Worm (Caenorhabditis elegans) whole organism, L3 larva: Measurements from ENCODE around the gene Y53F4B.14.
A peak's percentile ranks its signal among the peaks of the same experiment; 100 is the strongest.

Source experiments
- R02D3.7 ChIP-seq: fragments of 150-350 bp; optimal IDR thresholded peaks from 2 replicates; lab custom pipeline; 2014; ENCODE audit warnings: missing biosample characterization, missing genetic modification characterization
- ZK546.5 ChIP-seq: sonication (generic microtip); optimal IDR thresholded peaks from 2 replicates; lab custom pipeline; 2017; ENCODE audit warnings: missing biosample characterization, missing genetic modification characterization
- aly-2 ChIP-seq: fragments of 150-350 bp; optimal IDR thresholded peaks from 2 replicates; lab custom pipeline; 2014; ENCODE audit warnings: missing biosample characterization, missing genetic modification characterization
- ama-1 ChIP-seq: fragments of 150-350 bp; optimal IDR thresholded peaks from 2 replicates; lab custom pipeline; 2018
- ceh-16 ChIP-seq: sonication (generic microtip); optimal IDR thresholded peaks from 2 replicates; lab custom pipeline; 2017; ENCODE audit warnings: missing biosample characterization, missing genetic modification characterization
- ceh-28 ChIP-seq: fragments of 150-350 bp; optimal IDR thresholded peaks from 2 replicates; lab custom pipeline; 2014; ENCODE audit warnings: missing biosample characterization, missing genetic modification reagents, missing genetic modification characterization
- ceh-82 ChIP-seq: fragments of 150-350 bp; optimal IDR thresholded peaks from 2 replicates; lab custom pipeline; 2014; ENCODE audit warnings: missing biosample characterization, missing genetic modification characterization
- ceh-9 ChIP-seq: sonication (generic microtip); optimal IDR thresholded peaks from 2 replicates; lab custom pipeline; 2018; ENCODE audit warnings: missing biosample characterization, missing genetic modification characterization
- daf-12 ChIP-seq: fragments of 150-350 bp; optimal IDR thresholded peaks from 2 replicates; lab custom pipeline; 2014; ENCODE audit warnings: missing biosample characterization, missing genetic modification reagents, missing genetic modification characterization
- egl-27 ChIP-seq: sonication (generic microtip); optimal IDR thresholded peaks from 4 replicates; lab custom pipeline; 2017; ENCODE audit warnings: missing biosample characterization, missing genetic modification reagents, missing genetic modification characterization
- egl-5 ChIP-seq: fragments of 150-350 bp; optimal IDR thresholded peaks from 2 replicates; lab custom pipeline; 2017; ENCODE audit warnings: missing biosample characterization, missing genetic modification reagents, missing genetic modification characterization, inconsistent platforms
- elt-1 ChIP-seq: fragments of 150-350 bp; optimal IDR thresholded peaks from 2 replicates; lab custom pipeline; 2014; ENCODE audit warnings: missing biosample characterization, missing genetic modification characterization
- elt-2 ChIP-seq: sonication (generic microtip); optimal IDR thresholded peaks from 2 replicates; lab custom pipeline; 2016; ENCODE audit warnings: missing genetic modification reagents, mild to moderate bottlenecking, missing genetic modification characterization, missing compliant biosample characterization
- eor-1 ChIP-seq, 2 experiments: fragments of 150-350 bp; optimal IDR thresholded peaks; 2 replicates each; lab custom pipeline; 2014 to 2018; ENCODE audit warnings: missing biosample characterization in 2 of 2, missing genetic modification characterization in 2 of 2
- fkh-10 ChIP-seq: sonication (generic microtip); optimal IDR thresholded peaks from 2 replicates; lab custom pipeline; 2017; ENCODE audit warnings: missing biosample characterization, missing genetic modification reagents, missing genetic modification characterization
- fos-1 ChIP-seq: fragments of 150-350 bp; optimal IDR thresholded peaks from 2 replicates; lab custom pipeline; 2014; ENCODE audit warnings: missing biosample characterization, missing genetic modification characterization
- hmg-11 ChIP-seq: sonication (generic microtip); optimal IDR thresholded peaks from 2 replicates; lab custom pipeline; 2016; ENCODE audit warnings: missing genetic modification characterization, missing compliant biosample characterization
- jun-1 ChIP-seq: fragments of 150-350 bp; optimal IDR thresholded peaks from 2 replicates; lab custom pipeline; 2014; ENCODE audit warnings: missing biosample characterization, missing genetic modification reagents, missing genetic modification characterization
- lin-15B ChIP-seq: fragments of 150-350 bp; optimal IDR thresholded peaks from 2 replicates; lab custom pipeline; 2014; ENCODE audit warnings: missing biosample characterization, missing genetic modification characterization
- lin-39 ChIP-seq: fragments of 150-350 bp; optimal IDR thresholded peaks from 2 replicates; lab custom pipeline; 2018; ENCODE audit warnings: missing biosample characterization, missing genetic modification reagents, missing genetic modification characterization
- lsy-12 ChIP-seq: sonication (generic microtip); optimal IDR thresholded peaks from 2 replicates; lab custom pipeline; 2016; ENCODE audit warnings: mild to moderate bottlenecking, missing genetic modification characterization, missing compliant biosample characterization
- mdl-1 ChIP-seq: fragments of 150-350 bp; optimal IDR thresholded peaks from 2 replicates; lab custom pipeline; 2014; ENCODE audit warnings: missing biosample characterization, missing genetic modification characterization
- mml-1 ChIP-seq: fragments of 150-350 bp; sonication (generic microtip); optimal IDR thresholded peaks from 3 replicates; lab custom pipeline; 2014; ENCODE audit warnings: missing biosample characterization, missing genetic modification characterization
- nfya-1 ChIP-seq: sonication (generic microtip); optimal IDR thresholded peaks from 2 replicates; lab custom pipeline; 2017; ENCODE audit warnings: missing genetic modification characterization, mild to moderate bottlenecking, missing compliant biosample characterization, antibody characterized with exemption, moderate library complexity; ENCODE audit not compliant: insufficient read depth
- nhr-11 ChIP-seq: fragments of 150-350 bp; optimal IDR thresholded peaks from 2 replicates; lab custom pipeline; 2014; ENCODE audit warnings: missing biosample characterization, missing genetic modification characterization
- nhr-12 ChIP-seq: fragments of 150-350 bp; optimal IDR thresholded peaks from 2 replicates; lab custom pipeline; 2014; ENCODE audit warnings: missing biosample characterization, missing genetic modification characterization
- nhr-23 ChIP-seq: fragments of 150-350 bp; optimal IDR thresholded peaks from 2 replicates; lab custom pipeline; 2014; ENCODE audit warnings: missing biosample characterization, missing genetic modification reagents, missing genetic modification characterization
- nhr-237 ChIP-seq: fragments of 150-350 bp; optimal IDR thresholded peaks from 2 replicates; lab custom pipeline; 2014; ENCODE audit warnings: missing biosample characterization, missing genetic modification characterization
- nhr-25 ChIP-seq: sonication (generic microtip); optimal IDR thresholded peaks from 2 replicates; lab custom pipeline; 2017; ENCODE audit warnings: missing biosample characterization, missing genetic modification characterization
- nhr-28 ChIP-seq: fragments of 150-350 bp; optimal IDR thresholded peaks from 2 replicates; lab custom pipeline; 2014; ENCODE audit warnings: missing biosample characterization, missing genetic modification characterization
- nhr-43 ChIP-seq: sonication (generic microtip); optimal IDR thresholded peaks from 2 replicates; lab custom pipeline; 2016; ENCODE audit warnings: mild to moderate bottlenecking, missing genetic modification characterization, missing compliant biosample characterization; ENCODE audit not compliant: poor library complexity, severe bottlenecking
- nhr-67 ChIP-seq: fragments of 150-350 bp; optimal IDR thresholded peaks from 2 replicates; lab custom pipeline; 2014; ENCODE audit warnings: missing biosample characterization, missing genetic modification characterization
- nhr-76 ChIP-seq: fragments of 150-350 bp; sonication (generic microtip); optimal IDR thresholded peaks from 5 replicates; lab custom pipeline; 2014; ENCODE audit warnings: missing biosample characterization, missing genetic modification characterization
- nhr-77 ChIP-seq: fragments of 150-350 bp; optimal IDR thresholded peaks from 2 replicates; lab custom pipeline; 2014; ENCODE audit warnings: missing biosample characterization, missing genetic modification characterization
- pha-4 ChIP-seq: fragments of 150-350 bp; optimal IDR thresholded peaks from 2 replicates; lab custom pipeline; 2014; ENCODE audit warnings: missing biosample characterization, missing genetic modification reagents, missing genetic modification characterization
- pqm-1 ChIP-seq: fragments of 150-350 bp; optimal IDR thresholded peaks from 2 replicates; lab custom pipeline; 2017; ENCODE audit warnings: missing biosample characterization, missing genetic modification characterization, inconsistent platforms
- sea-2 ChIP-seq: fragments of 150-350 bp; sonication (generic microtip); optimal IDR thresholded peaks from 4 replicates; lab custom pipeline; 2014; ENCODE audit warnings: missing biosample characterization, missing genetic modification reagents, missing genetic modification characterization
- skn-1 ChIP-seq: fragments of 150-350 bp; optimal IDR thresholded peaks from 2 replicates; lab custom pipeline; 2014; ENCODE audit warnings: missing biosample characterization, missing genetic modification characterization
- snpc-4 ChIP-seq: fragments of 150-350 bp; optimal IDR thresholded peaks from 2 replicates; lab custom pipeline; 2014; ENCODE audit warnings: missing biosample characterization, missing genetic modification characterization
- tbx-2 ChIP-seq: sonication (generic microtip); optimal IDR thresholded peaks from 2 replicates; lab custom pipeline; 2016; ENCODE audit warnings: mild to moderate bottlenecking, missing genetic modification characterization, missing compliant biosample characterization
- unc-62 ChIP-seq: fragments of 150-350 bp; sonication (generic microtip); optimal IDR thresholded peaks from 4 replicates; lab custom pipeline; 2014; ENCODE audit warnings: missing biosample characterization, missing genetic modification reagents, missing genetic modification characterization
- zag-1 ChIP-seq: fragments of 150-350 bp; optimal IDR thresholded peaks from 2 replicates; lab custom pipeline; 2014; ENCODE audit warnings: missing biosample characterization, missing genetic modification characterization
- ztf-11 ChIP-seq: fragments of 150-350 bp; optimal IDR thresholded peaks from 2 replicates; lab custom pipeline; 2014; ENCODE audit warnings: missing biosample characterization, missing genetic modification characterization
- ztf-4 ChIP-seq: fragments of 150-350 bp; optimal IDR thresholded peaks from 2 replicates; lab custom pipeline; 2014; ENCODE audit warnings: missing biosample characterization, missing genetic modification characterization

The Y53F4B.14 gene

DNA sequence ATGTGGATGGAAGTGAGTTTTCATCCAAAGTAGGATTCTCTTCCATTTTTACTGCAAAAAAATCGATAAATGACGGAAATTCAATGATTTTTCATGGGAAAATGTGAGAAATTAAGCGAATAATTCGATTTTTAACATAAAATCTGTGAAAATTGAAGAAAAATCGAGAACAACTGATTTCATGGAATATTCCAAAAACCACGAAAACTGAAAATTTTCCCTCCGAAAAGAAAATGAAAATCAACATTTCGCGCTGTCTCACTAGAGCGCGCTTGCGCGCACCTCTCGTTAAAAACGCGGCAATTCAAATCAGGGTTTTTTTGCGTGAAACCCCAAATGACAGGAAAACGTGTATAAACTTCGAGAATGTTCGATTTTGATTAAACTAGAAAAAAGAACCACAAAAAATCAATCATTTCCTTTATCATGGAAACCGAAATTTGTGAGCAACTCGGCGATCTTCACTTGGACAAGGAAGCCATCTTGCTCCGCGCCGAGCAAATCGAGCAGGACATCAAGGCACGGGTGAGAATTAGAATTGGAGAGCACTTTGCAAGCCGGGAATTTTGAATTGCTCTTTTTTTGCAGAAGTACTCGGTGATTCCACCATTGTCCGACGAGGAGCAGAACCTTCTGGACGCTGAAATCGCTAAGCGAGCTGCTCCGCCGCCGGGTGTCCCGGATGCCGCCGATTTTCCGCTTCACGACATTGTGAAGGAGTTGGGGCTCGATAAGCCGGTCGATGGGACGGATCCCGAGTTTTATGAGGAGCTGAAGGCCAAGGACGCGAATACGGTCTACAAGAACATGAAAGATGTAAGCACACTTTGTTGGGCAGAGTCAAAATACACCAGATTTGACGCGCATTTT is 27.2 kb upstream of the Y53F4B.14 start, which contains the start of the genes Y53F4B.9 and Y53F4B.11:
TSS of gene Y53F4B.9 (minus strand) at position 51 of the 870 bp plus-strand sequence.
TSS of gene Y53F4B.11 (plus strand) at position 383 of the 870 bp plus-strand sequence.
- no peak for TF ChIP-seq nhr-237 (tag; lab: Kevin White, UChicago)
- no peak for TF ChIP-seq nhr-76 (tag; lab: Kevin White, UChicago)
- no peak for TF ChIP-seq aly-2 (tag; lab: Kevin White, UChicago)
- TF ChIP-seq nhr-28 (tag; lab: Kevin White, UChicago): no peak
- TF ChIP-seq ceh-82: peak; percentile 47
- TF ChIP-seq R02D3.7 (tag; lab: Kevin White, UChicago): peak; percentile 62
- no peak for TF ChIP-seq nhr-12 (tag; lab: Kevin White, UChicago)
- no peak for TF ChIP-seq unc-62 (GFP tag; lab: Kevin White, UChicago)
- peak; percentile 44 for TF ChIP-seq pqm-1 (tag; lab: Kevin White, UChicago)
- TF ChIP-seq mdl-1 (tag; lab: Kevin White, UChicago): no peak
- TF ChIP-seq ceh-16 (tag; lab: Kevin White, UChicago): no peak
- no peak for TF ChIP-seq daf-12
- peak; percentile 85 for TF ChIP-seq snpc-4 (tag; lab: Kevin White, UChicago)
- TF ChIP-seq lin-39: peak; percentile 77
- TF ChIP-seq jun-1 (tag; lab: Kevin White, UChicago): peak; percentile 42
- peak; percentile 18 for TF ChIP-seq elt-2
- peak; percentile 59 for TF ChIP-seq nhr-25
- peak; percentile 88 for TF ChIP-seq nfya-1
- TF ChIP-seq zag-1 (tag; lab: Kevin White, UChicago): no peak
- peak; percentile 93 for TF ChIP-seq lin-15B (tag; lab: Kevin White, UChicago)
- TF ChIP-seq nhr-23: peak; percentile 73
- TF ChIP-seq eor-1 (tag; optimal IDR thresholded peaks at IDR 0.05; lab: Kevin White, UChicago): no peak
- no peak for TF ChIP-seq sea-2
- no peak for TF ChIP-seq nhr-43 (tag; lab: Kevin White, UChicago)
- TF ChIP-seq nhr-77 (tag; lab: Kevin White, UChicago): peak; percentile 61
- no peak for TF ChIP-seq tbx-2 (tag; lab: Kevin White, UChicago)
- peak; percentile 45 for TF ChIP-seq hmg-11 (tag; lab: Kevin White, UChicago)
- no peak for TF ChIP-seq egl-27
- TF ChIP-seq lsy-12 (tag; lab: Kevin White, UChicago): peak; percentile 26
- no peak for TF ChIP-seq ztf-11 (tag; lab: Kevin White, UChicago)
- TF ChIP-seq mml-1 (tag; lab: Kevin White, UChicago): no peak
- no peak for TF ChIP-seq ZK546.5
- TF ChIP-seq nhr-11 (tag; lab: Kevin White, UChicago): no peak
- peak; percentile 16 for TF ChIP-seq ama-1 (lab: Kevin White, UChicago)
- no peak for TF ChIP-seq elt-1 (tag; lab: Kevin White, UChicago)
- peak; percentile 31 for TF ChIP-seq skn-1 (tag; lab: Kevin White, UChicago)
- TF ChIP-seq ceh-28 (tag; lab: Kevin White, UChicago): peak; percentile 59
- TF ChIP-seq pha-4 (tag; lab: Kevin White, UChicago): peak; percentile 88
- peak; percentile 55 for TF ChIP-seq egl-5 (tag; lab: Kevin White, UChicago)
- no peak for TF ChIP-seq fos-1 (tag; lab: Kevin White, UChicago)
- no peak for TF ChIP-seq nhr-67 (tag; lab: Kevin White, UChicago)
- no peak for TF ChIP-seq ceh-9 (tag; lab: Kevin White, UChicago)

DNA sequence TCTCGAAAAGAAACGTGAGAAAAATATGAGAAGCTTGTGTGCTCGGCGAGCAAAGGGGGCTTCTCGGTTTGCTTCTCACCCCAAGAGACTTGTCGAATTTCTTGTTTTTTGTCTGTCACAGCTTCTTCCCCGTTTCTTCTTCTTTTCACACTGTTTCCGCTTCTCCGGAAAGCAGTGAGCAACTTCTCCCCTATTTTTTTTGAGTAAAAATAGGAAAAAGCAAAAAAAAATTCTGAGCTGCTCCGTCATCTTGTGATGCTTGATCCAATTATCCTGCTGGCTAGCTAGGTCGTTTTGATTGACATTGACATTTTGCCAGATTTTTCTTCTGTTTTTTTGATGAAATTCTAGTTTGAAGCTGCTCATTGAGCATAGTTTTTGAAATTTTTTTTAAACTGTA is 23.4 kb upstream of the Y53F4B.14 start, which contains the start of gene Y53F4B.51:
TSS of gene Y53F4B.51 (minus strand) at position 63 of the 400 bp plus-strand sequence.
- TF ChIP-seq tbx-2 (tag; lab: Kevin White, UChicago) (no peak), mdl-1 (tag; lab: Kevin White, UChicago) (no peak), eor-1 (tag; optimal IDR thresholded peaks at IDR 0.05; lab: Kevin White, UChicago) (no peak), nhr-43 (tag; lab: Kevin White, UChicago) (no peak), ZK546.5 (no peak), nhr-77 (tag; lab: Kevin White, UChicago) (no peak), fkh-10 (GFP tag; lab: Kevin White, UChicago) (no peak), nhr-67 (tag; lab: Kevin White, UChicago) (no peak), ztf-4 (no peak), sea-2 (no peak), daf-12 (no peak)
